Worm (Caenorhabditis elegans): ENCODE results near the gene prdx-3.

prdx-3 gene

DNA sequence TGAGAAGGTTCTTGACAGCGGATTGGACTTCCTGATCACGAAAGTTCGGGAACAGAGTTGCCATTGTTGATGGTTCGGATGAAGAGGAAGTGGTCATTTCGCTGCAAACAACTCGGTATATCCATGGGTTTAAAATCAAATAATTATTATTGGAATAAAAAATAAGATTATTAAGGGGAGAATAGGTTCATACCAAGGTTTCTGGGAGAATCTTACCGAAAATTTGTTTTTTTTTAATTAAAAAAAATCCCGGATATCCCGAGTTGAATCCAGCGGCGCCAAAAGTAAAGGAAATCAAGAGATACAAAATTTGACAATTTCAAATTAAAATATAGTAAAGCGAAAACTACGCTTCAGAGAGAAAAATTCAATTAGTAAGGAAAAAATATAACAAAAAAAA is 10.7 kb downstream of the prdx-3 start, which contains the start of the genes R07E5.19 and pdcd-2:
Gene R07E5.19 (minus strand): TSS at position 101 of the 400 bp plus-strand sequence.
Gene pdcd-2 (minus strand): TSS at position 102 of the 400 bp plus-strand sequence.
- TF ChIP-seq mls-2 (tag; optimal IDR thresholded peaks at IDR 0.05) (no peak), flh-1 (GFP tag; optimal IDR thresholded peaks at IDR 0.05) (no peak), unc-62 (GFP tag; optimal IDR thresholded peaks at IDR 0.05) (no peak), lin-13 (tag; optimal IDR thresholded peaks at IDR 0.05) (no peak), nhr-237 (tag; optimal IDR thresholded peaks at IDR 0.05) (no peak), sptf-1 (tag; optimal IDR thresholded peaks at IDR 0.05) (no peak), ces-1 (GFP tag; optimal IDR thresholded peaks at IDR 0.05) (no peak), nhr-2 (tag; optimal IDR thresholded peaks at IDR 0.05) (no peak), ceh-39 (tag; optimal IDR thresholded peaks at IDR 0.05) (no peak)

- TF ChIP-seq pha-4 (tag; optimal IDR thresholded peaks at IDR 0.05) = no peak
- TF ChIP-seq snpc-4 (tag; optimal IDR thresholded peaks at IDR 0.05) = no peak
- TF ChIP-seq tbx-8 (GFP tag; optimal IDR thresholded peaks at IDR 0.05) = no peak
- TF ChIP-seq mls-2 (tag; optimal IDR thresholded peaks at IDR 0.05) = no peak
- TF ChIP-seq ztf-11 (tag; optimal IDR thresholded peaks at IDR 0.05) = no peak
- no peak for TF ChIP-seq sptf-1 (tag; optimal IDR thresholded peaks at IDR 0.05)
- no peak for TF ChIP-seq ceh-39 (tag; optimal IDR thresholded peaks at IDR 0.05)
- no peak for TF ChIP-seq nhr-76 (tag; optimal IDR thresholded peaks at IDR 0.05)
- no peak for TF ChIP-seq sem-2 (GFP tag; optimal IDR thresholded peaks at IDR 0.05)
- TF ChIP-seq unc-120 (tag; optimal IDR thresholded peaks at IDR 0.05; ENCODE audit: poor library complexity, severe bottlenecking) = no peak
- no peak for TF ChIP-seq bed-3 (GFP tag; optimal IDR thresholded peaks at IDR 0.05)
- peak; percentile 6 for TF ChIP-seq M03D4.4 (tag; optimal IDR thresholded peaks at IDR 0.05)
- no peak for TF ChIP-seq elt-1 (tag; optimal IDR thresholded peaks at IDR 0.05; ENCODE audit: borderline replicate concordance, insufficient read depth)
- no peak for TF ChIP-seq ceh-43 (GFP tag; optimal IDR thresholded peaks at IDR 0.05)
- TF ChIP-seq nhr-12 (tag; optimal IDR thresholded peaks at IDR 0.05) = no peak
- TF ChIP-seq flh-1 (GFP tag; optimal IDR thresholded peaks at IDR 0.05) = no peak
- peak; percentile 30 for TF ChIP-seq ces-1 (GFP tag; optimal IDR thresholded peaks at IDR 0.05)
- TF ChIP-seq unc-39 (tag; optimal IDR thresholded peaks at IDR 0.05) = no peak
- TF ChIP-seq lsy-2 (tag; optimal IDR thresholded peaks at IDR 0.05) = peak; percentile 71
- peak; percentile 40 for TF ChIP-seq nhr-237 (tag; optimal IDR thresholded peaks at IDR 0.05)
- peak; percentile 52 for TF ChIP-seq mep-1 (tag; optimal IDR thresholded peaks at IDR 0.05)
- no peak for TF ChIP-seq elt-3 (tag; optimal IDR thresholded peaks at IDR 0.05)
- TF ChIP-seq nhr-28 (tag; optimal IDR thresholded peaks at IDR 0.05) = no peak
- no peak for TF ChIP-seq mab-5 (tag; optimal IDR thresholded peaks at IDR 0.05)
- no peak for TF ChIP-seq blmp-1 (tag; optimal IDR thresholded peaks at IDR 0.05)
- TF ChIP-seq ceh-83 (GFP tag; optimal IDR thresholded peaks at IDR 0.05) = peak; percentile 48
- no peak for TF ChIP-seq nhr-2 (tag; optimal IDR thresholded peaks at IDR 0.05)
- no peak for TF ChIP-seq ham-2 (GFP tag; optimal IDR thresholded peaks at IDR 0.05)
- no peak for TF ChIP-seq lin-13 (tag; optimal IDR thresholded peaks at IDR 0.05)
- TF ChIP-seq cnd-1 (tag; optimal IDR thresholded peaks at IDR 0.05) = no peak
- TF ChIP-seq zip-8 (tag; optimal IDR thresholded peaks at IDR 0.05) = no peak
- TF ChIP-seq lin-32 (GFP tag; optimal IDR thresholded peaks at IDR 0.05) = no peak
- no peak for TF ChIP-seq unc-62 (GFP tag; optimal IDR thresholded peaks at IDR 0.05)
- TF ChIP-seq drap-1 (GFP tag; optimal IDR thresholded peaks at IDR 0.05) = no peak
- TF ChIP-seq hlh-1 (tag; optimal IDR thresholded peaks at IDR 0.05) = no peak
These were observed 12.1 kb downstream of the prdx-3 start, which contains the start of the genes R07E5.7 and cku-80 for ce11 chrIII:4419117-4419978. Gene R07E5.7 (minus strand): TSS chrIII:4419167. Gene cku-80 (plus strand): TSS chrIII:4419848.

- peak; percentile 52 for TF ChIP-seq bed-3 (GFP tag; optimal IDR thresholded peaks at IDR 0.05)
- peak; percentile 84 for TF ChIP-seq ceh-83 (GFP tag; optimal IDR thresholded peaks at IDR 0.05)
- peak; percentile 82 for TF ChIP-seq sptf-1 (tag; optimal IDR thresholded peaks at IDR 0.05)
- TF ChIP-seq sem-2 (GFP tag; optimal IDR thresholded peaks at IDR 0.05) = peak; percentile 59
- TF ChIP-seq mls-2 (tag; optimal IDR thresholded peaks at IDR 0.05) = peak; percentile 79
- TF ChIP-seq cnd-1 (tag; optimal IDR thresholded peaks at IDR 0.05) = peak; percentile 75
- TF ChIP-seq M03D4.4 (tag; optimal IDR thresholded peaks at IDR 0.05) = peak; percentile 62
- peak; percentile 62 for TF ChIP-seq lin-32 (GFP tag; optimal IDR thresholded peaks at IDR 0.05)
- TF ChIP-seq drap-1 (GFP tag; optimal IDR thresholded peaks at IDR 0.05) = peak; percentile 73
- TF ChIP-seq ceh-43 (GFP tag; optimal IDR thresholded peaks at IDR 0.05) = peak; percentile 70
- peak; percentile 28 for TF ChIP-seq flh-1 (GFP tag; optimal IDR thresholded peaks at IDR 0.05)
- TF ChIP-seq unc-120 (tag; optimal IDR thresholded peaks at IDR 0.05; ENCODE audit: poor library complexity, severe bottlenecking) = peak; percentile 60
- peak; percentile 42 for TF ChIP-seq tbx-8 (GFP tag; optimal IDR thresholded peaks at IDR 0.05)
These were observed 19.5 kb downstream of the prdx-3 start for ce11 chrIII:4426711-4427218.
